Fruit fly (Drosophila melanogaster) whole organism, embryonic: Measurements from ENCODE around the gene mEFTs.

Experiments
- Asciz ChIP-seq: fragments of 200-800 bp; sonication (Bioruptor generic); optimal IDR thresholded peaks from 2 replicates; lab custom pipeline; 2017; ENCODE audit warnings: missing biosample characterization, mild to moderate bottlenecking, missing genetic modification characterization, missing genetic modification reagents
- C15 ChIP-seq: fragments of 200-800 bp; sonication (Bioruptor generic); IDR thresholded peaks from 3 replicates; pipeline ENCODE4 v1.3.6; 2022; ENCODE audit warnings: missing biosample characterization, missing genetic modification characterization
- CG10321 ChIP-seq: fragments of 200-800 bp; sonication (Bioruptor generic); IDR thresholded peaks from 2 replicates; pipeline ENCODE4 v1.3.6; 2022; ENCODE audit warnings: missing biosample characterization, missing genetic modification characterization
- CG10959 ChIP-seq: fragments of 200-800 bp; sonication (Bioruptor generic); IDR thresholded peaks from 2 replicates; pipeline ENCODE4 v1.3.6; 2022; ENCODE audit warnings: missing biosample characterization, missing genetic modification characterization
- CG12219 ChIP-seq: fragments of 200-800 bp; sonication (Bioruptor generic); optimal IDR thresholded peaks from 3 replicates; lab custom pipeline; 2018; ENCODE audit warnings: missing biosample characterization, mild to moderate bottlenecking, missing genetic modification characterization
- CG1233 ChIP-seq: fragments of 200-800 bp; sonication (Bioruptor generic); optimal IDR thresholded peaks from 4 replicates; lab custom pipeline; 2018; ENCODE audit warnings: missing biosample characterization, mild to moderate bottlenecking, missing genetic modification characterization
- CG13424 ChIP-seq: fragments of 200-800 bp; sonication (Bioruptor generic); optimal IDR thresholded peaks from 2 replicates; lab custom pipeline; 2019; ENCODE audit warnings: missing biosample characterization, mild to moderate bottlenecking, missing genetic modification characterization, moderate library complexity
- CG15011 ChIP-seq: fragments of 200-800 bp; sonication (Bioruptor generic); optimal IDR thresholded peaks from 3 replicates; lab custom pipeline; 2018; ENCODE audit warnings: missing biosample characterization, mild to moderate bottlenecking, missing genetic modification characterization
- CG15601 ChIP-seq: fragments of 200-800 bp; sonication (Bioruptor generic); optimal IDR thresholded peaks from 3 replicates; lab custom pipeline; 2019; ENCODE audit warnings: missing biosample characterization, mild to moderate bottlenecking, missing genetic modification characterization, moderate library complexity
- CG1647 ChIP-seq: fragments of 200-800 bp; sonication (Bioruptor generic); optimal IDR thresholded peaks from 3 replicates; lab custom pipeline; 2016; ENCODE audit warnings: missing biosample characterization, missing genetic modification characterization
- CG16779 ChIP-seq: fragments of 200-800 bp; sonication (Bioruptor generic); IDR thresholded peaks from 2 replicates; pipeline ENCODE4 v1.3.6; 2022; ENCODE audit warnings: missing biosample characterization, missing genetic modification characterization
- CG16863 ChIP-seq: fragments of 200-800 bp; sonication (Bioruptor generic); optimal IDR thresholded peaks from 3 replicates; lab custom pipeline; 2016; ENCODE audit warnings: missing biosample characterization, missing genetic modification characterization
- CG17612 ChIP-seq: fragments of 200-800 bp; sonication (Bioruptor generic); IDR thresholded peaks from 2 replicates; pipeline ENCODE4 v1.3.6; 2022; ENCODE audit warnings: missing biosample characterization, missing genetic modification characterization
- CG17829 ChIP-seq: fragments of 200-800 bp; optimal IDR thresholded peaks from 2 replicates; lab custom pipeline; 2019; ENCODE audit warnings: missing biosample characterization, mild to moderate bottlenecking, missing genetic modification characterization, moderate library complexity
- CG31388 ChIP-seq: fragments of 200-800 bp; sonication (Bioruptor generic); optimal IDR thresholded peaks from 2 replicates; lab custom pipeline; 2016; ENCODE audit warnings: missing biosample characterization, missing genetic modification characterization
- CG3726 ChIP-seq: fragments of 200-800 bp; sonication (Bioruptor generic); IDR thresholded peaks from 3 replicates; pipeline ENCODE4, ENCODE4 v1.3.6; 2022; ENCODE audit warnings: missing biosample characterization, missing genetic modification characterization
- CG4328 ChIP-seq: fragments of 200-800 bp; sonication (Bioruptor generic); optimal IDR thresholded peaks from 3 replicates; lab custom pipeline; 2017; ENCODE audit warnings: missing biosample characterization, missing genetic modification reagents, missing genetic modification characterization
- CG4707 ChIP-seq: fragments of 200-800 bp; sonication (Bioruptor generic); optimal IDR thresholded peaks from 2 replicates; lab custom pipeline; 2018; ENCODE audit warnings: missing biosample characterization, mild to moderate bottlenecking, missing genetic modification characterization, moderate library complexity
- CG5180 ChIP-seq: fragments of 200-800 bp; sonication (Bioruptor generic); optimal IDR thresholded peaks from 3 replicates; lab custom pipeline; 2017; ENCODE audit warnings: missing biosample characterization, missing genetic modification characterization, mild to moderate bottlenecking, moderate library complexity, missing genetic modification reagents
- CG7372 ChIP-seq: fragments of 200-800 bp; sonication (Bioruptor generic); IDR thresholded peaks from 2 replicates; pipeline ENCODE4 v1.3.6; 2022; ENCODE audit warnings: missing biosample characterization, missing genetic modification characterization
- CG7786 ChIP-seq: fragments of 200-800 bp; sonication (Bioruptor generic); optimal IDR thresholded peaks from 2 replicates; lab custom pipeline; 2016; ENCODE audit warnings: missing biosample characterization, missing genetic modification characterization
- CG8281 ChIP-seq: fragments of 200-800 bp; sonication (Bioruptor generic); optimal IDR thresholded peaks from 2 replicates; lab custom pipeline; 2018; ENCODE audit warnings: missing biosample characterization, mild to moderate bottlenecking, missing genetic modification characterization, moderate library complexity
- CG8944 ChIP-seq: fragments of 200-800 bp; sonication (Bioruptor generic); optimal IDR thresholded peaks from 3 replicates; lab custom pipeline; 2016; ENCODE audit warnings: missing biosample characterization, missing genetic modification characterization
- Drgx ChIP-seq: fragments of 200-800 bp; sonication (Bioruptor generic); IDR thresholded peaks from 2 replicates; pipeline ENCODE4 v1.3.6; 2022; ENCODE audit warnings: missing biosample characterization, missing genetic modification characterization
- Elba2 ChIP-seq: fragments of 200-800 bp; sonication (Bioruptor generic); optimal IDR thresholded peaks from 3 replicates; lab custom pipeline; 2016; ENCODE audit warnings: missing biosample characterization, missing genetic modification characterization
- HmgZ ChIP-seq: fragments of 200-800 bp; sonication (Bioruptor generic); optimal IDR thresholded peaks from 2 replicates; lab custom pipeline; 2018; ENCODE audit warnings: missing biosample characterization, mild to moderate bottlenecking, missing genetic modification characterization
- Lim3 ChIP-seq: fragments of 200-800 bp; sonication (Bioruptor generic); IDR thresholded peaks from 2 replicates; pipeline ENCODE4 v1.3.6; 2022; ENCODE audit warnings: missing biosample characterization, missing genetic modification characterization
- MBD-R2 ChIP-seq: fragments of 200-800 bp; sonication (Bioruptor generic); IDR thresholded peaks from 2 replicates; pipeline ENCODE4 v1.3.6; 2022; ENCODE audit warnings: missing biosample characterization, missing genetic modification characterization
- Mes4 ChIP-seq: fragments of 200-800 bp; sonication (Bioruptor generic); optimal IDR thresholded peaks from 2 replicates; lab custom pipeline; 2016; ENCODE audit warnings: missing biosample characterization, missing genetic modification characterization
- Nf-YA ChIP-seq: fragments of 200-800 bp; sonication (Bioruptor generic); IDR thresholded peaks from 2 replicates; pipeline ENCODE4 v1.3.6; 2022; ENCODE audit warnings: missing biosample characterization, missing genetic modification characterization
- Oli ChIP-seq: fragments of 200-800 bp; sonication (Bioruptor generic); optimal IDR thresholded peaks from 2 replicates; lab custom pipeline; 2018; ENCODE audit warnings: missing biosample characterization, mild to moderate bottlenecking, missing genetic modification characterization, moderate library complexity
- Rx ChIP-seq: fragments of 200-800 bp; sonication (Bioruptor generic); IDR thresholded peaks from 2 replicates; pipeline ENCODE4 v1.3.6; 2022; ENCODE audit warnings: missing biosample characterization, missing genetic modification characterization
- YL-1 ChIP-seq: fragments of 200-800 bp; sonication (Bioruptor generic); optimal IDR thresholded peaks from 3 replicates; lab custom pipeline; 2017; ENCODE audit warnings: missing biosample characterization, mild to moderate bottlenecking, missing genetic modification characterization
- abd-A ChIP-seq: fragments of 200-800 bp; sonication (Bioruptor generic); optimal IDR thresholded peaks from 3 replicates; lab custom pipeline; 2019; ENCODE audit warnings: missing biosample characterization, mild to moderate bottlenecking, missing genetic modification characterization, moderate library complexity
- amos ChIP-seq: fragments of 200-800 bp; sonication (Bioruptor generic); IDR thresholded peaks from 2 replicates; pipeline ENCODE4 v1.3.6; 2022; ENCODE audit warnings: missing biosample characterization, missing genetic modification characterization; ENCODE audit not compliant: partially characterized antibody
- bcd ChIP-seq: fragments of 200-800 bp; sonication (Bioruptor generic); optimal IDR thresholded peaks from 2 replicates; lab custom pipeline; 2017; ENCODE audit warnings: missing biosample characterization, mild to moderate bottlenecking, missing genetic modification characterization
- crp ChIP-seq, 2 experiments: fragments of 200-800 bp; sonication (Bioruptor generic); optimal IDR thresholded peaks; 2 replicates in 1 of 2; 3 replicates in 1 of 2; lab custom pipeline; 2017; ENCODE audit warnings: missing biosample characterization in 2 of 2, missing genetic modification characterization in 2 of 2, mild to moderate bottlenecking in 1 of 2, moderate library complexity in 1 of 2
- eyg ChIP-seq: fragments of 200-800 bp; sonication (Bioruptor generic); optimal IDR thresholded peaks from 3 replicates; lab custom pipeline; 2016; ENCODE audit warnings: missing biosample characterization, missing genetic modification characterization
- jumu ChIP-seq: fragments of 200-800 bp; sonication (Bioruptor generic); optimal IDR thresholded peaks from 3 replicates; lab custom pipeline; 2016; ENCODE audit warnings: missing biosample characterization, missing genetic modification characterization
- lab ChIP-seq: fragments of 200-800 bp; sonication (Bioruptor generic); optimal IDR thresholded peaks from 3 replicates; lab custom pipeline; 2017; ENCODE audit warnings: missing biosample characterization, missing genetic modification characterization, mild to moderate bottlenecking, moderate library complexity, missing genetic modification reagents
- nmo ChIP-seq: fragments of 200-800 bp; sonication (Bioruptor generic); optimal IDR thresholded peaks from 2 replicates; lab custom pipeline; 2018; ENCODE audit warnings: missing biosample characterization, mild to moderate bottlenecking, missing genetic modification characterization, moderate library complexity
- pfk ChIP-seq: fragments of 200-800 bp; sonication (Bioruptor generic); optimal IDR thresholded peaks from 2 replicates; lab custom pipeline; 2018; ENCODE audit warnings: missing biosample characterization, mild to moderate bottlenecking, missing genetic modification characterization, moderate library complexity
- sens ChIP-seq: fragments of 200-800 bp; sonication (Bioruptor generic); peaks from one replicate; lab custom pipeline; 2016; ENCODE audit warnings: missing biosample characterization, missing genetic modification characterization
- tgo ChIP-seq: fragments of 200-800 bp; sonication (Bioruptor generic); IDR thresholded peaks from 3 replicates; pipeline ENCODE4 v1.3.6; 2022; ENCODE audit warnings: missing biosample characterization, missing genetic modification characterization
- tio ChIP-seq: fragments of 200-800 bp; sonication (Bioruptor generic); optimal IDR thresholded peaks from 2 replicates; lab custom pipeline; 2017; ENCODE audit warnings: missing biosample characterization, missing genetic modification characterization, inconsistent platforms
- tll ChIP-seq, 2 experiments: fragments of 200-800 bp in 1 of 2; fragments of >200 bp in 1 of 2; sonication (Bioruptor generic) in 1 of 2; optimal IDR thresholded peaks; 2 replicates each; lab custom pipeline; 2017 to 2019; ENCODE audit warnings: missing biosample characterization in 2 of 2, missing genetic modification characterization in 2 of 2, mild to moderate bottlenecking in 1 of 2, moderate library complexity in 1 of 2
- trh ChIP-seq: fragments of 200-800 bp; sonication (Bioruptor generic); optimal IDR thresholded peaks from 2 replicates; lab custom pipeline; 2016; ENCODE audit warnings: missing biosample characterization, missing genetic modification characterization
- tx ChIP-seq: fragments of 200-800 bp; sonication (Bioruptor generic); optimal IDR thresholded peaks from 2 replicates; lab custom pipeline; 2016; ENCODE audit warnings: missing biosample characterization, missing genetic modification characterization
- wor ChIP-seq: fragments of 200-800 bp; sonication (Bioruptor generic); IDR thresholded peaks from 2 replicates; pipeline ENCODE4 v1.3.6; 2022; ENCODE audit warnings: missing biosample characterization, missing genetic modification characterization
- zen2 ChIP-seq: fragments of 200-800 bp; sonication (Bioruptor generic); IDR thresholded peaks from 3 replicates; pipeline ENCODE4 v1.3.6; 2022; ENCODE audit warnings: missing biosample characterization, missing genetic modification characterization; ENCODE audit not compliant: partially characterized antibody

Gene mEFTs

dm6 chr2L:17484174-17484573 is 16.7 kb downstream of the mEFTs start, which contains the start of the genes GCS2beta and CG5131 (continued):
- TF ChIP-seq CG7786 (GFP tag; lab: Kevin White, UChicago) (peak; percentile 98), crp (GFP tag; optimal IDR thresholded peaks at IDR 0.05; lab: Kevin White, UChicago) (peak; percentile 87 to 93), CG17829 (tag; lab: Kevin White, UChicago) (peak; percentile 88), tio (GFP tag; lab: Kevin White, UChicago) (peak; percentile 89), CG16863 (GFP tag; lab: Kevin White, UChicago) (peak; percentile 95), wor (GFP tag; lab: Robert Waterston, UW) (peak; percentile 85), Lim3 (GFP tag; lab: Robert Waterston, UW) (peak; percentile 47; the same call in 1 of the 2 replicates), MBD-R2 (GFP tag; lab: Robert Waterston, UW) (peak; percentile 99), amos (GFP tag; lab: Robert Waterston, UW) (peak; percentile 85), bcd (GFP tag; lab: Kevin White, UChicago) (peak; percentile 93), Drgx (GFP tag; lab: Robert Waterston, UW) (peak; percentile 91), Oli (tag; lab: Kevin White, UChicago) (peak; percentile 85), trh (GFP tag; lab: Kevin White, UChicago) (peak; percentile 86), tgo (GFP tag; lab: Robert Waterston, UW) (peak; percentile 91), CG13424 (peak; percentile 91), CG8281 (tag; lab: Kevin White, UChicago) (peak; percentile 57), CG10321 (peak; percentile 66), C15 (GFP tag; lab: Robert Waterston, UW) (peak; percentile 84), CG7372 (GFP tag; lab: Robert Waterston, UW) (peak; percentile 94), zen2 (GFP tag; lab: Robert Waterston, UW) (peak; percentile 74; the same call in 2 of the 3 replicates), Rx (GFP tag; lab: Robert Waterston, UW) (peak; percentile 94), pfk (GFP tag; lab: Kevin White, UChicago) (no peak), CG15011 (GFP tag; lab: Kevin White, UChicago) (peak; percentile 70), CG5180 (GFP tag; lab: Kevin White, UChicago) (peak; percentile 50), lab (GFP tag; lab: Kevin White, UChicago) (peak; percentile 95), nmo (peak; percentile 96), abd-A (tag; lab: Kevin White, UChicago) (no peak), CG31388 (GFP tag; lab: Kevin White, UChicago) (peak; percentile 89), jumu (peak; percentile 98), Nf-YA (GFP tag; lab: Robert Waterston, UW) (peak; percentile 77), HmgZ (peak; percentile 97), Elba2 (peak; percentile 72), YL-1 (GFP tag; lab: Kevin White, UChicago) (peak; percentile 88), CG1647 (GFP tag; lab: Kevin White, UChicago) (peak; percentile 94), tll (GFP tag; optimal IDR thresholded peaks at IDR 0.05; lab: Kevin White, UChicago) (no peak), CG4328 (GFP tag; lab: Kevin White, UChicago) (peak; percentile 71), CG15601 (tag; lab: Kevin White, UChicago) (peak; percentile 71), CG1233 (GFP tag; lab: Kevin White, UChicago) (peak; percentile 88), Mes4 (GFP tag; lab: Kevin White, UChicago) (peak; percentile 92), CG12219 (GFP tag; lab: Kevin White, UChicago) (peak; percentile 81), tx (GFP tag; lab: Kevin White, UChicago) (peak; percentile 96), CG3726 (GFP tag; lab: Robert Waterston, UW) (peak; percentile 87; the same call in 2 of the 3 replicates), CG8944 (GFP tag; lab: Kevin White, UChicago) (peak; percentile 97), CG17612 (GFP tag; lab: Robert Waterston, UW) (peak; percentile 88), Asciz (GFP tag; lab: Kevin White, UChicago) (peak; percentile 70), sens (GFP tag; lab: Kevin White, UChicago) (peak; percentile 99), CG4707 (GFP tag; lab: Kevin White, UChicago) (peak; percentile 24), eyg (GFP tag; lab: Kevin White, UChicago) (peak; percentile 92), CG16779 (GFP tag; lab: Robert Waterston, UW) (peak; percentile 91), CG10959 (peak; percentile 67)
